Worm (Caenorhabditis elegans): ENCODE measurements around the gene glb-16.

DNA sequence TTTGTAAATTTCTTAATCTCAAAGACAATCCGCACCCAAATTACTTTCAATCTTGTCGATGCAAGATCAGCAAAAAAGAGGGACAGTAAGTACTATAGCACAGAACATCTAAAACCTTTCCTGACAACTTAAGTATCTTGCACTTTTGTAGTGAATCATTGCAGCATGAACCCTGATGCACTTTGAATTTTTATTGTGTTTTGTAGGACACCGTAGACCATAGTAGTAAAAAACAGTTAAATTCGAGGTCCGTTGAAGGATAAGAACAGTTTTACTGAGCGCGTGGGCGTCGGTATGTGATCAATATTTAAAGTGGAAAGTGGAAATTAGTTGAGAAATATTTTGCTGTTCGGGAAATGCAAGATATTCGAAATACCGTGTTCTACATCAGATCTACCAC, 42.3 kb upstream of the glb-16 start:
- TF ChIP-seq ztf-29 (GFP tag; IDR thresholded peaks at IDR 0.05) (no peak), flt-1 (GFP tag; IDR thresholded peaks at IDR 0.05) (no peak), T22C8.4 (GFP tag; IDR thresholded peaks at IDR 0.05) (no peak), tab-1 (GFP tag; IDR thresholded peaks at IDR 0.05) (no peak), ref-1 (GFP tag; conservative IDR thresholded peaks at IDR 0.05) (no peak)
